Worm (Caenorhabditis elegans) whole organism, L4 larva: ENCODE results near the gene Y57A10A.5.

ENCODE experiments used
- F44E2.7 ChIP-seq: fragments of 200-800 bp; sonication (Bioruptor generic); IDR thresholded peaks from 2 replicates; pipeline ENCODE4 v2.1.2; 2022; ENCODE audit warnings: missing genetic modification characterization, missing compliant biosample characterization
- T26A8.4 ChIP-seq: fragments of 200-800 bp; sonication (Bioruptor generic); IDR thresholded peaks from 2 replicates; pipeline ENCODE4 v1.3.6; 2022; ENCODE audit warnings: missing genetic modification characterization, missing compliant biosample characterization
- Y105C5A.15 ChIP-seq: fragments of 200-800 bp; sonication (Bioruptor generic); IDR thresholded peaks from 2 replicates; pipeline ENCODE4 v1.3.6; 2022; ENCODE audit warnings: missing genetic modification characterization, missing compliant biosample characterization
- Y48G9A.11 ChIP-seq: fragments of 200-800 bp; sonication (Bioruptor generic); IDR thresholded peaks from 2 replicates; pipeline ENCODE4 v1.3.6; 2022; ENCODE audit warnings: missing genetic modification reagents, missing genetic modification characterization, missing compliant biosample characterization
- aha-1 ChIP-seq: fragments of 150-350 bp; peaks from one replicate; lab custom pipeline; 2014; ENCODE audit warnings: missing biosample characterization, missing genetic modification characterization
- ama-1 ChIP-seq: fragments of 150-350 bp; optimal IDR thresholded peaks from 2 replicates; lab custom pipeline; 2014; ENCODE audit warnings: inconsistent platforms, mixed read lengths
- ceh-28 ChIP-seq: fragments of 150-350 bp; optimal IDR thresholded peaks from 2 replicates; lab custom pipeline; 2014; ENCODE audit warnings: missing biosample characterization, missing genetic modification reagents, missing genetic modification characterization
- ceh-62 ChIP-seq: sonication (generic microtip); optimal IDR thresholded peaks from 2 replicates; lab custom pipeline; 2017; ENCODE audit warnings: missing biosample characterization, missing genetic modification characterization
- ceh-82 ChIP-seq: sonication (generic microtip); optimal IDR thresholded peaks from 2 replicates; lab custom pipeline; 2017; ENCODE audit warnings: missing biosample characterization, missing genetic modification characterization
- cey-2 ChIP-seq: sonication (generic microtip); optimal IDR thresholded peaks from 3 replicates; lab custom pipeline; 2017; ENCODE audit warnings: missing genetic modification characterization, mild to moderate bottlenecking, missing compliant biosample characterization, antibody characterized with exemption, borderline replicate concordance; ENCODE audit not compliant: insufficient read depth
- ctbp-1 ChIP-seq: fragments of 200-800 bp; sonication (Bioruptor generic); IDR thresholded peaks from 2 replicates; pipeline ENCODE4 v1.3.6; 2022; ENCODE audit warnings: missing genetic modification reagents, missing genetic modification characterization, missing compliant biosample characterization
- daf-12 ChIP-seq: fragments of 150-350 bp; optimal IDR thresholded peaks from 2 replicates; lab custom pipeline; 2014; ENCODE audit warnings: missing biosample characterization, missing genetic modification reagents, missing genetic modification characterization
- dmd-6 ChIP-seq: fragments of 200-800 bp; sonication (Bioruptor generic); IDR thresholded peaks from 2 replicates; pipeline ENCODE4 v1.3.6; 2022; ENCODE audit warnings: missing genetic modification reagents, missing genetic modification characterization, missing compliant biosample characterization
- dpl-1 ChIP-seq: fragments of 150-350 bp; optimal IDR thresholded peaks from 2 replicates; lab custom pipeline; 2014; ENCODE audit warnings: missing biosample characterization, missing genetic modification reagents, missing genetic modification characterization
- duxl-1 ChIP-seq: sonication (generic microtip); optimal IDR thresholded peaks from 2 replicates; lab custom pipeline; 2016; ENCODE audit warnings: mild to moderate bottlenecking, missing genetic modification characterization, moderate library complexity, missing compliant biosample characterization; ENCODE audit not compliant: poor library complexity
- egl-43 ChIP-seq: fragments of 200-800 bp; sonication (Bioruptor generic); IDR thresholded peaks from 2 replicates; pipeline ENCODE4 v1.3.6; 2022; ENCODE audit warnings: missing genetic modification reagents, missing genetic modification characterization, missing compliant biosample characterization
- fkh-10 ChIP-seq: fragments of 150-350 bp; optimal IDR thresholded peaks from 2 replicates; lab custom pipeline; 2014; ENCODE audit warnings: missing biosample characterization, missing genetic modification reagents, missing genetic modification characterization
- gei-8 ChIP-seq: fragments of 200-800 bp; sonication (Bioruptor generic); optimal IDR thresholded peaks from 2 replicates; lab custom pipeline; 2018; ENCODE audit warnings: mild to moderate bottlenecking, missing genetic modification characterization, missing compliant biosample characterization
- hlh-30 ChIP-seq: sonication (generic microtip); optimal IDR thresholded peaks from 2 replicates; lab custom pipeline; 2017; ENCODE audit warnings: antibody characterized with exemption, mild to moderate bottlenecking, missing genetic modification characterization, missing compliant biosample characterization; ENCODE audit not compliant: insufficient read depth
- jun-1 ChIP-seq: fragments of 150-350 bp; optimal IDR thresholded peaks from 2 replicates; lab custom pipeline; 2014; ENCODE audit warnings: missing biosample characterization, missing genetic modification reagents, missing genetic modification characterization
- lin-1 ChIP-seq: fragments of 200-800 bp; sonication (Bioruptor generic); IDR thresholded peaks from 2 replicates; pipeline ENCODE4 v1.3.6; 2022; ENCODE audit warnings: missing genetic modification reagents, missing genetic modification characterization, missing compliant biosample characterization
- lir-3 ChIP-seq: sonication (generic microtip); optimal IDR thresholded peaks from 2 replicates; lab custom pipeline; 2016; ENCODE audit warnings: mild to moderate bottlenecking, missing genetic modification characterization, missing compliant biosample characterization
- lsy-2 ChIP-seq, 2 experiments: fragments of 150-350 bp in 1 of 2; sonication (generic microtip) in 1 of 2; optimal IDR thresholded peaks; 2 replicates each; lab custom pipeline; 2014 to 2017; ENCODE audit warnings: missing biosample characterization in 2 of 2, missing genetic modification characterization in 2 of 2
- mdl-1 ChIP-seq, 2 experiments: fragments of 150-350 bp in 1 of 2; sonication (generic microtip) in 1 of 2; optimal IDR thresholded peaks; 2 replicates each; lab custom pipeline; 2014 to 2017; ENCODE audit warnings: missing biosample characterization in 2 of 2, missing genetic modification characterization in 2 of 2
- mdt-29 ChIP-seq: fragments of 200-800 bp; sonication (Bioruptor generic); IDR thresholded peaks from 2 replicates; pipeline ENCODE4 v1.3.6; 2022; ENCODE audit warnings: missing genetic modification reagents, missing genetic modification characterization, missing compliant biosample characterization
- mes-2 ChIP-seq: sonication (generic microtip); optimal IDR thresholded peaks from 2 replicates; lab custom pipeline; 2016; ENCODE audit warnings: missing genotype, mild to moderate bottlenecking, missing genetic modification characterization, missing compliant biosample characterization; ENCODE audit not compliant: poor library complexity, severe bottlenecking
- nhr-10 ChIP-seq: fragments of 150-350 bp; optimal IDR thresholded peaks from 2 replicates; lab custom pipeline; 2014; ENCODE audit warnings: missing biosample characterization, missing genetic modification characterization
- nhr-237 ChIP-seq: sonication (generic microtip); optimal IDR thresholded peaks from 2 replicates; lab custom pipeline; 2017; ENCODE audit warnings: missing biosample characterization, missing genetic modification characterization
- nhr-25 ChIP-seq: sonication (generic microtip); optimal IDR thresholded peaks from 2 replicates; lab custom pipeline; 2017; ENCODE audit warnings: missing genetic modification characterization, mild to moderate bottlenecking, missing compliant biosample characterization, antibody characterized with exemption, moderate library complexity, borderline replicate concordance; ENCODE audit not compliant: insufficient read depth
- nhr-41 ChIP-seq: fragments of 200-800 bp; sonication (Bioruptor generic); IDR thresholded peaks from 2 replicates; pipeline ENCODE4 v1.3.6; 2022; ENCODE audit warnings: missing genetic modification reagents, missing genetic modification characterization, missing compliant biosample characterization
- nhr-77 ChIP-seq: fragments of 150-350 bp; optimal IDR thresholded peaks from 2 replicates; lab custom pipeline; 2014; ENCODE audit warnings: missing biosample characterization, missing genetic modification characterization
- rbr-2 ChIP-seq: sonication (generic microtip); optimal IDR thresholded peaks from 2 replicates; lab custom pipeline; 2016; ENCODE audit warnings: missing genotype, missing genetic modification characterization, missing compliant biosample characterization
- sdz-12 ChIP-seq: fragments of 200-800 bp; sonication (Bioruptor generic); optimal IDR thresholded peaks from 2 replicates; lab custom pipeline; 2018; ENCODE audit warnings: mild to moderate bottlenecking, missing genetic modification characterization, missing compliant biosample characterization
- set-16 ChIP-seq: fragments of 200-800 bp; sonication (Bioruptor generic); IDR thresholded peaks from 2 replicates; pipeline ENCODE4 v1.3.6; 2022; ENCODE audit warnings: missing genetic modification reagents, missing genetic modification characterization, missing compliant biosample characterization
- snpc-1.2 ChIP-seq: fragments of 200-800 bp; sonication (Bioruptor generic); IDR thresholded peaks from 2 replicates; pipeline ENCODE4 v1.3.6; 2022; ENCODE audit warnings: missing genetic modification reagents, missing genetic modification characterization, missing compliant biosample characterization
- spr-1 ChIP-seq: sonication (generic microtip); optimal IDR thresholded peaks from 2 replicates; lab custom pipeline; 2016; ENCODE audit warnings: mild to moderate bottlenecking, missing genetic modification characterization, missing compliant biosample characterization
- tag-97 ChIP-seq: fragments of 200-800 bp; sonication (Bioruptor generic); IDR thresholded peaks from 2 replicates; pipeline ENCODE4 v1.3.6; 2022; ENCODE audit warnings: missing genetic modification characterization, missing compliant biosample characterization
- tra-1 ChIP-seq: fragments of 200-800 bp; sonication (Bioruptor generic); IDR thresholded peaks from 2 replicates; pipeline ENCODE4 v1.3.6; 2022; ENCODE audit warnings: missing genetic modification reagents, missing genetic modification characterization, missing compliant biosample characterization
- unc-62 ChIP-seq, 3 experiments: fragments of 150-350 bp in 1 of 3; sonication (generic microtip); optimal IDR thresholded peaks in 2 of 3; peaks in 1 of 3; 1 replicate in 1 of 3; 2 replicates in 2 of 3; lab custom pipeline; 2014 to 2017; ENCODE audit warnings: missing biosample characterization in 3 of 3, missing genetic modification characterization in 3 of 3, missing genetic modification reagents in 3 of 3, missing genotype in 1 of 3
- vab-7 ChIP-seq: fragments of 200-800 bp; sonication (Bioruptor generic); IDR thresholded peaks from 2 replicates; pipeline ENCODE4 v1.3.6; 2022; ENCODE audit warnings: missing genetic modification reagents, missing genetic modification characterization, missing compliant biosample characterization
- zip-11 ChIP-seq: fragments of 200-800 bp; sonication (Bioruptor generic); IDR thresholded peaks from 2 replicates; pipeline ENCODE4 v1.3.6; 2022; ENCODE audit warnings: missing genetic modification characterization, missing compliant biosample characterization
- zip-2 ChIP-seq: fragments of 150-350 bp; optimal IDR thresholded peaks from 2 replicates; lab custom pipeline; 2014; ENCODE audit warnings: missing biosample characterization, missing genetic modification characterization
- ztf-11 ChIP-seq: fragments of 150-350 bp; optimal IDR thresholded peaks from 2 replicates; lab custom pipeline; 2014; ENCODE audit warnings: missing biosample characterization, missing genetic modification characterization
- ztf-7 ChIP-seq: fragments of 150-350 bp; optimal IDR thresholded peaks from 2 replicates; lab custom pipeline; 2014; ENCODE audit warnings: missing biosample characterization, missing genetic modification characterization

Gene Y57A10A.5

DNA sequence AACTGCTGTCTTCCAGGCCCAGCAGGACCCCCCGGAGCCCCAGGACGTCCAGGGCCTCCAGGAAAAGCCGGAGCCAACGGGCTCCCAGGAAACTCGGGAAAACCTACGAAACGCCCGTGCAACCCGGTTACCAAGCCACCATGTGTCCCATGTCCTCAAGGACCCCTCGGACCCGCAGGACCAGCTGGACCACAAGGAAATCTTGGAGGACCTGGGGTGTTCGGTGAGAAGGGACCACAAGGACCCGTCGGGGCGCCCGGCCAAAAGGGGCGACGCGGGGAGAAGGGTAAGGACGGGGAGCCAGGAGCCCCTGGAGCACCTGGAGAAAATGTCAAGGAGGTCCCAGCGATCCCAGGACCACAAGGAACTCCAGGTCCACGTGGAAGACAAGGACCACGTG is 21.1 kb downstream of the Y57A10A.5 start:
- TF ChIP-seq T26A8.4 (GFP tag; lab: Robert Waterston, UW) (peak; percentile 22), zip-2 (tag; lab: Kevin White, UChicago) (no peak), set-16 (GFP tag; lab: Robert Waterston, UW) (peak; percentile 97), lin-1 (no peak), dmd-6 (GFP tag; lab: Robert Waterston, UW) (no peak), ctbp-1 (GFP tag; lab: Robert Waterston, UW) (no peak), egl-43 (peak; percentile 56; the same call in 1 of the 2 replicates), fkh-10 (GFP tag; lab: Kevin White, UChicago) (no peak)

DNA sequence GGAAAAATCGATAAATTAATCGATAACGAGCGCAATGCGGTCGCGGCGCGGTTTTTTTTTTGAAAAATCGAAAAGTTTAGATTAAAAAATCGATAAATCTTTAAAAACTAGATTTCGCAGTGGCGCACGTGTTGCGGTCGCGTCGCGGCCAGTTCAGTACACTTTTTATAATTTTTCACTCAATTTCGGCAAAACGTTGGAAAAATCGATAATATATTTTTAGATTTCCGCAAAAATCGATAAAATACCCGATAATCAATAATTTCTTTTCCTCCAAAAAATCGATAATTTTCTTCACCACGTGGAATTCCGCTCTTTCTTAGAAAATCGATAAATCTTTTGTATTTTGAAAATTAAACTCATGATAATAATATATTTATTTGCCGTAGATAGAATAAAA is 22.2 kb downstream of the Y57A10A.5 start:
- TF ChIP-seq ceh-28 (tag; lab: Kevin White, UChicago) (peak; percentile 93), nhr-41 (GFP tag; lab: Robert Waterston, UW) (no peak), cey-2 (tag; lab: Kevin White, UChicago) (no peak)

- TF ChIP-seq unc-62 (GFP tag; optimal IDR thresholded peaks at IDR 0.05 in 1 of 2; lab: Kevin White, UChicago) (peak in 1 of 2 experiments; percentile 30), unc-62 (tag; optimal IDR thresholded peaks at IDR 0.05; lab: Kevin White, UChicago) (no peak), dpl-1 (GFP tag; lab: Kevin White, UChicago) (peak; percentile 77), nhr-77 (tag; lab: Kevin White, UChicago) (no peak), Y48G9A.11 (GFP tag; lab: Robert Waterston, UW) (peak; percentile 66; the same call in 1 of the 2 replicates)
- TF ChIP-seq, all 104 proteins: peak for 3
These were observed 30.6 kb downstream of the Y57A10A.5 start, which contains the start of gene Y57A10A.13 for ce11 chrII:12184857-12185256. Gene Y57A10A.13 (minus strand): TSS chrII:12184902.

DNA sequence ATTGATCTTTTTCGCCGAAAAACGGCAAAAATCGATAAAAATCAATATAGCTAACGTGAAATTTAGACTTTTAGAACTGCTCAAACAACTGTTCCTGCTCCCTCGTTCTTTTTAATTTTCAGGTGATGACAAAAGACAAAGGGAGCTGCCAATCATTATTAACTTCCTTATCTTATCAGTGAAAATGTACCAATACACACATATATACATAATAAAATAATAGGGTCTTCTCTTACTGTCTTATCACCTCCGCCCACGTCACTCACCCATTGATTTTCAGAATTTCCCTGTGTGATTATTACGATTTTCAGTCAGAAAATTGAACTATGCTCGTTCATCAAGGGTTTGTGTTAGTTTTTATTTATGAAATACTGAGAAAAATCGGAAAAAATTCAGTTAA is 31.4 kb downstream of the Y57A10A.5 start, which contains the start of gene Y57A10A.14:
TSS of gene Y57A10A.14 (plus strand) at position 228 of the 400 bp plus-strand sequence.
- TF ChIP-seq sdz-12 (GFP tag; lab: Kevin White, UChicago): no peak
- no peak for TF ChIP-seq aha-1
- TF ChIP-seq ceh-28 (tag; lab: Kevin White, UChicago): peak; percentile 14
- no peak for TF ChIP-seq ceh-62
- peak; percentile 68 for TF ChIP-seq nhr-77 (tag; lab: Kevin White, UChicago)
- TF ChIP-seq tag-97 (GFP tag; lab: Robert Waterston, UW): no peak
- no peak for TF ChIP-seq ceh-82 (tag; lab: Kevin White, UChicago)
- TF ChIP-seq duxl-1 (tag; lab: Kevin White, UChicago): no peak
- no peak for TF ChIP-seq unc-62 (GFP tag; optimal IDR thresholded peaks at IDR 0.05 in 1 of 2; lab: Kevin White, UChicago)
- TF ChIP-seq unc-62 (tag; optimal IDR thresholded peaks at IDR 0.05; lab: Kevin White, UChicago): no peak
- no peak for TF ChIP-seq lir-3 (tag; lab: Kevin White, UChicago)
- TF ChIP-seq cey-2 (tag; lab: Kevin White, UChicago): no peak
- TF ChIP-seq mes-2 (tag; lab: Kevin White, UChicago): no peak
- TF ChIP-seq Y48G9A.11 (GFP tag; lab: Robert Waterston, UW): no peak
- no peak for TF ChIP-seq zip-11 (GFP tag; lab: Robert Waterston, UW)
- TF ChIP-seq rbr-2 (tag; lab: Kevin White, UChicago): no peak
- TF ChIP-seq lsy-2 (tag; optimal IDR thresholded peaks at IDR 0.05; lab: Kevin White, UChicago): peak in 1 of 2 experiments; percentile 33
- no peak for TF ChIP-seq ama-1 (lab: Kevin White, UChicago)
- TF ChIP-seq jun-1 (tag; lab: Kevin White, UChicago): no peak
- TF ChIP-seq spr-1 (tag; lab: Kevin White, UChicago): no peak
- TF ChIP-seq mdt-29 (GFP tag; lab: Robert Waterston, UW): no peak
- TF ChIP-seq tra-1: peak; percentile 83
- TF ChIP-seq Y105C5A.15 (GFP tag; lab: Robert Waterston, UW): no peak
- no peak for TF ChIP-seq vab-7
- no peak for TF ChIP-seq F44E2.7 (GFP tag; lab: Robert Waterston, UW)
- TF ChIP-seq gei-8 (GFP tag; lab: Kevin White, UChicago): no peak
- TF ChIP-seq daf-12 (tag; lab: Kevin White, UChicago): no peak
- TF ChIP-seq ztf-11 (tag; lab: Kevin White, UChicago): no peak
- no peak for TF ChIP-seq nhr-10 (tag; lab: Kevin White, UChicago)
- no peak for TF ChIP-seq mdl-1 (tag; optimal IDR thresholded peaks at IDR 0.05; lab: Kevin White, UChicago)
- no peak for TF ChIP-seq ztf-7
- no peak for TF ChIP-seq nhr-237
- no peak for TF ChIP-seq nhr-25 (tag; lab: Kevin White, UChicago)
- no peak for TF ChIP-seq snpc-1.2 (GFP tag; lab: Robert Waterston, UW)
- peak; percentile 5 for TF ChIP-seq hlh-30
